Worm (Caenorhabditis elegans): ENCODE measurements around the gene inpp-5K.
A peak's percentile ranks its signal among the peaks of the same experiment; 100 is the strongest.

Gene inpp-5K

ce11 chrIII:8155166-8155565 lies 6.0 kb downstream of the inpp-5K start, which contains the start of gene D2007.1:
TSS of gene D2007.1 (plus strand) at chrIII:8155466.
- TF ChIP-seq ztf-29 (GFP tag; IDR thresholded peaks at IDR 0.05) (no peak), cog-1 (tag; optimal IDR thresholded peaks at IDR 0.05) (no peak), T22C8.4 (GFP tag; IDR thresholded peaks at IDR 0.05) (no peak), ref-1 (GFP tag; conservative IDR thresholded peaks at IDR 0.05) (no peak)

DNA sequence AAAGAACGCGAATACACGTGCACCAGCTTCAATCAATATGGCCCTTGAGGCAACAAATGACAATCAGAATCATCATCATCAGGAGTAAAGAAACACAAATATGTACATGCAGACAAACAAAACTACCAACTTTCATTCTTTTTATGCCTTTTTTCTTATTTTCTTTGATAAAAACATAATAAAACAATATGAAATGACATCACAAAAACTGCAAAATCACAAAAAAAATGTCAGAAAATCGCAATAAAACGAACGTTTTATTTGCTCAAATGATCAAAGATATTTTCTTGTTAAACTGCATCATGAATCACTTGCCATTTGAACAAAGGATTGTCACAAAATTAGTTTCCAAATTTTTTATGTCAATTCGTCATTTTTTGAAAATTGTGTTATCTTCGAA lies 6.7 kb downstream of the inpp-5K start:
- TF ChIP-seq klf-2 (GFP tag; conservative IDR thresholded peaks at IDR 0.05), result no peak

ce11 chrIII:8148751-8149150 lies 12.4 kb downstream of the inpp-5K start, which contains the start of gene D2007.2:
TSS of gene D2007.2 (plus strand) at chrIII:8148963.
- no peak for TF ChIP-seq T22C8.4 (GFP tag; IDR thresholded peaks at IDR 0.05)
- no peak for TF ChIP-seq klf-2 (GFP tag; conservative IDR thresholded peaks at IDR 0.05)
- no peak for TF ChIP-seq ztf-29 (GFP tag; IDR thresholded peaks at IDR 0.05)
- TF ChIP-seq tab-1 (GFP tag; IDR thresholded peaks at IDR 0.05), result no peak
- no peak for TF ChIP-seq med-1 (GFP tag; optimal IDR thresholded peaks at IDR 0.05; ENCODE audit: insufficient read depth)
- no peak for TF ChIP-seq flt-1 (GFP tag; IDR thresholded peaks at IDR 0.05)
- TF ChIP-seq cog-1 (tag; optimal IDR thresholded peaks at IDR 0.05), result no peak
- no peak for TF ChIP-seq ref-1 (GFP tag; conservative IDR thresholded peaks at IDR 0.05)
- no peak for TF ChIP-seq ztf-23 (GFP tag; IDR thresholded peaks at IDR 0.05)

DNA sequence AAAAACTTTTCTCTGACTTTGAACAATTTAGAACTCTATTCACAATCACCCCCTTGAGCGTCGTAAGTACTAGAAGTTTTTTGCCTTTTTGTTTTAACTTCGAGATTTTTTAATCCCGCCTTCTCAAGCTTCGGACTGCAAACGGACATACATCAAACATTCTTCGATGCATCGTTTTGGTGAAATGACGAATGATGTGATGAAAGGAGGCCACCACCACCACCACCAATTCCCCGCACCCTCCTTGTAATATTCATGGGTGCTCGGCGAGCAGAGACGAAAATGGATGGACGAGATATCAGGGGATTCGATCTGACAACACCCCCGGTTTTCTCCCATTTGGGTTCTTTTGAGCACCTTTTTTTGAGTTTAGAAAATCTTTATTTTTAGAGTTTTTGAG lies 15.2 kb downstream of the inpp-5K start:
- TF ChIP-seq cog-1 (tag; optimal IDR thresholded peaks at IDR 0.05), result no peak
- TF ChIP-seq T22C8.4 (GFP tag; IDR thresholded peaks at IDR 0.05), result no peak
- TF ChIP-seq ref-1 (GFP tag; conservative IDR thresholded peaks at IDR 0.05), result no peak
- no peak for TF ChIP-seq klf-2 (GFP tag; conservative IDR thresholded peaks at IDR 0.05)
- no peak for TF ChIP-seq ztf-23 (GFP tag; IDR thresholded peaks at IDR 0.05)
- no peak for TF ChIP-seq med-1 (GFP tag; optimal IDR thresholded peaks at IDR 0.05; ENCODE audit: insufficient read depth)
- TF ChIP-seq flt-1 (GFP tag; IDR thresholded peaks at IDR 0.05), result no peak
- no peak for TF ChIP-seq tab-1 (GFP tag; IDR thresholded peaks at IDR 0.05)
- no peak for TF ChIP-seq ztf-29 (GFP tag; IDR thresholded peaks at IDR 0.05)

- TF ChIP-seq T22C8.4 (GFP tag; IDR thresholded peaks at IDR 0.05) (no peak), flt-1 (GFP tag; IDR thresholded peaks at IDR 0.05) (peak; percentile 81), tab-1 (GFP tag; IDR thresholded peaks at IDR 0.05) (no peak), ztf-23 (GFP tag; IDR thresholded peaks at IDR 0.05) (peak; percentile 72; the same call in 1 of the 2 replicates)
Measured at ce11 chrIII:8144574-8145065, 16.5 kb downstream of the inpp-5K start, which contains the start of the genes C14B9.8 and mrpl-18. TSS of gene C14B9.8 (minus strand) at chrIII:8144629. TSS of gene mrpl-18 (plus strand) at chrIII:8145015.

DNA sequence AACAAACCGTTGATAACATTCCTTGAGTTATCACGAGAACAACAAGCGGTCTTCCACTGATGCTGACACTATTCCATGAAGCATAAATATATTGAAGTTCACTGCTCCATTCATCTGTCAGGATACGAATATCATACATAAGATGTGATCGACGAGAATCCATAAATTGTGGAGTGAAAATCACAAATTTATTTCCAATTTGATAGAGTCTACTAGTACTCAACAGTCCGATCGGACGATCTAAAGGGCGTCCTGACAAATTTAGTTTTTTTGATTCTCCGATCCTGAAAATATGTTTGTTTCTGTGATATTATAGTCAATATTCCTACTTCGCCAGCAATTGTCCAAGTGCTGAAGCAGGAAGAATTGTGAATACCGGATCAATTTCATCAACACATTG lies 18.9 kb downstream of the inpp-5K start:
- TF ChIP-seq klf-2 (GFP tag; conservative IDR thresholded peaks at IDR 0.05) (no peak), med-1 (GFP tag; optimal IDR thresholded peaks at IDR 0.05; ENCODE audit: insufficient read depth) (no peak), tab-1 (GFP tag; IDR thresholded peaks at IDR 0.05) (no peak), T22C8.4 (GFP tag; IDR thresholded peaks at IDR 0.05) (no peak), cog-1 (tag; optimal IDR thresholded peaks at IDR 0.05) (no peak), ztf-23 (GFP tag; IDR thresholded peaks at IDR 0.05) (no peak), ref-1 (GFP tag; conservative IDR thresholded peaks at IDR 0.05) (no peak), flt-1 (GFP tag; IDR thresholded peaks at IDR 0.05) (no peak), ztf-29 (GFP tag; IDR thresholded peaks at IDR 0.05) (no peak)

DNA sequence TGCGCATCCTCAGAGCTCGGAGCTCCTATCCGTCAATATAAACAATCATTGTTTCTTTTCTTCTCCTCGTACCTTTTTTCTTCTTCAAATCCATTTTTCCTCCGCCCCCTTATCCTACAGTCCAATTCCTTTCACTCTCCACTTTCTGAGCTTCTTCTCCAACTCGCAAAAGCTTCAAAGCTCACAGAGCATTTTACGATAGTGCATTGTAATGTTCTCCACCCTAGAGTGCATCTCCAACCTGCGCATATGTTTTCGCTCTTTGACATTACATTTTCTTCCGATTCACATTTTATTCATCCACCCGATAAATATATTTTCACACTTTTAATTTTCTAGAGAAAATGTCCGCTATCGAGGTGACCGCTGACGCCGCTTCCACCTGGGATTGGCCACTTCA lies 23.4 kb downstream of the inpp-5K start, which contains the start of gene hsp-12.2:
hsp-12.2 (plus strand) TSS at position 301 of the 400 bp plus-strand sequence.
- TF ChIP-seq med-1 (GFP tag; optimal IDR thresholded peaks at IDR 0.05; ENCODE audit: insufficient read depth) (no peak), cog-1 (tag; optimal IDR thresholded peaks at IDR 0.05) (no peak), tab-1 (GFP tag; IDR thresholded peaks at IDR 0.05) (no peak), ztf-23 (GFP tag; IDR thresholded peaks at IDR 0.05) (no peak), klf-2 (GFP tag; conservative IDR thresholded peaks at IDR 0.05) (no peak), ztf-29 (GFP tag; IDR thresholded peaks at IDR 0.05) (no peak), ref-1 (GFP tag; conservative IDR thresholded peaks at IDR 0.05) (no peak), flt-1 (GFP tag; IDR thresholded peaks at IDR 0.05) (no peak), T22C8.4 (GFP tag; IDR thresholded peaks at IDR 0.05) (no peak)

- TF ChIP-seq ref-1 (GFP tag; conservative IDR thresholded peaks at IDR 0.05), result no peak
Measured at ce11 chrIII:8136517-8137099, 24.5 kb downstream of the inpp-5K start.

ce11 chrIII:8133346-8133745 lies 27.8 kb downstream of the inpp-5K start, which contains the start of gene C14B9.2:
TSS of gene C14B9.2 (plus strand) at chrIII:8133665.
- no peak for TF ChIP-seq flt-1 (GFP tag; IDR thresholded peaks at IDR 0.05)

DNA sequence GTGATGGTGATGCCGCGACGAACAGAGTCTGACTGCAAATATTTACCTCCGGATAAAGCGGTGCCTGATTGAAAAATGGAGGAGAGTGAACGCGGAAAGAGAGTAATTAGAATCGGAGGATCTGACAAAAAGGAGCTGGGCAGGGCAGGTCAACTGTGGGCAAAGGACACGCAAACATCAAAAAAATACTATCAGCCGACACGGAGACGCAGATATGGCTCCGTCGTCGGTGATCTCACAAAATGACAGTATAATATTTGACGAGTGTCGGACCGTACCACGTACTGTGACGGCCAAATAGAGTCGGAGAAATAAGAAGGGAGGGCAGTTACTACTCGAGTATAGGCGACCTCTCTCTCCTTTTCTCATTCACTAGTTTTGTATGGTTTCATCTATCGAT lies 28.6 kb downstream of the inpp-5K start:
- no peak for TF ChIP-seq T22C8.4 (GFP tag; IDR thresholded peaks at IDR 0.05)
- TF ChIP-seq tab-1 (GFP tag; IDR thresholded peaks at IDR 0.05), result no peak
- TF ChIP-seq cog-1 (tag; optimal IDR thresholded peaks at IDR 0.05), result no peak
- TF ChIP-seq ztf-23 (GFP tag; IDR thresholded peaks at IDR 0.05), result no peak
- no peak for TF ChIP-seq ref-1 (GFP tag; conservative IDR thresholded peaks at IDR 0.05)
- no peak for TF ChIP-seq flt-1 (GFP tag; IDR thresholded peaks at IDR 0.05)
- TF ChIP-seq klf-2 (GFP tag; conservative IDR thresholded peaks at IDR 0.05), result no peak
- no peak for TF ChIP-seq med-1 (GFP tag; optimal IDR thresholded peaks at IDR 0.05; ENCODE audit: insufficient read depth)
- TF ChIP-seq ztf-29 (GFP tag; IDR thresholded peaks at IDR 0.05), result no peak

Data from whole organism, midembryonic.